Fruit fly (Drosophila melanogaster): ENCODE data around the gene regucalcin.

- TF ChIP-seq psq (optimal IDR thresholded peaks at IDR 0.05) = no peak
- no peak for TF ChIP-seq h (optimal IDR thresholded peaks at IDR 0.05)
Measured at dm6 chrX:11988912-11989311, 23.3 kb upstream of the regucalcin start, which contains the start of gene tsg.
